Worm (Caenorhabditis elegans): ENCODE results near the gene attf-5.

attf-5 gene

DNA sequence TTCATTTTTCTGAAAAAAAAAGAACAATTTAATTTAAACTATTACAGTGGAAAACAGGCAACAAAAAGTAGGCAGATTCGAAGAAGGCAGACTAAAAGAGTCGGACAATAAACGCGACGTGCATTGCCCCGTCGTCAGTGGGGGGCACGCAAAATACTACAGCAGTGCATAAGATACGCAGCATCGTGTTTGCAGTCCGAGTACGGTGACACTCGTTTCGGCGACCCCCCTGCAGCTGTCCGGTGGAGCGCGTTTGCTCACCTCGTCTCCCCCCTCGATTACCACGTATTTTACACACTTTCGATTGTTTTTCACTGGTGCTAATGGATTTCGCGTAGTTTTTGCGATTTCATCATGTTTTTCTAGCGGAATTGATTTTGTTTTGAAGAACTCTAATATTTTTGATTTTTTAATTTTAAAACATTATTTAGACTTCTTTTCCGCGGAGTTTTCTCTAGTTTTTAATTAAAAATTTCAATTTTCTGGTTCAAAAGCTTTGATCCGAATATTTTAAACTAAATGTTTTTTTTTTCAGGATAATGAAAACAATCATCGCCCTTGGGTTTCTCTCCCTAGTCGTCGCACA is 20.0 kb upstream of the attf-5 start, which contains the start of the genes trap-2 and ile-2 (continued):
- TF ChIP-seq hpl-2 (GFP tag; optimal IDR thresholded peaks at IDR 0.05) (peak; percentile 62), unc-30 (tag; optimal IDR thresholded peaks at IDR 0.05) (no peak), dsc-1 (tag; optimal IDR thresholded peaks at IDR 0.05) (peak; percentile 55), pag-3 (tag; optimal IDR thresholded peaks at IDR 0.05; ENCODE audit: borderline replicate concordance, insufficient read depth) (no peak), lin-35 (GFP tag; optimal IDR thresholded peaks at IDR 0.05) (peak; percentile 85 to 88), elt-3 (tag; optimal IDR thresholded peaks at IDR 0.05) (peak in 3 of 6 experiments; percentile 79 to 85 (median 80)), zag-1 (tag; optimal IDR thresholded peaks at IDR 0.05) (no peak), efl-3 (GFP tag; optimal IDR thresholded peaks at IDR 0.05) (no peak), fkh-8 (tag; optimal IDR thresholded peaks at IDR 0.05) (peak; percentile 93), nhr-19 (GFP tag; conservative IDR thresholded peaks at IDR 0.05) (peak; percentile 90), mdl-1 (tag; optimal IDR thresholded peaks at IDR 0.05) (peak in 1 of 2 experiments; percentile 93), irx-1 (tag; optimal IDR thresholded peaks at IDR 0.05) (peak; percentile 67), sup-37 (GFP tag; optimal IDR thresholded peaks at IDR 0.05) (peak; percentile 51), ceh-63 (GFP tag; optimal IDR thresholded peaks at IDR 0.05) (no peak), nhr-237 (tag; optimal IDR thresholded peaks at IDR 0.05) (peak; percentile 70), sptf-1 (tag; optimal IDR thresholded peaks at IDR 0.05) (no peak), F16B12.6 (tag; optimal IDR thresholded peaks at IDR 0.05) (peak; percentile 68), egl-13 (tag; optimal IDR thresholded peaks at IDR 0.05) (peak; percentile 80), swsn-7 (tag; optimal IDR thresholded peaks at IDR 0.05) (peak; percentile 91), ets-5 (GFP tag; IDR thresholded peaks at IDR 0.05) (no peak), vab-15 (tag; optimal IDR thresholded peaks at IDR 0.05) (peak; percentile 65), ces-1 (GFP tag; optimal IDR thresholded peaks at IDR 0.05) (no peak), fkh-10 (GFP tag; optimal IDR thresholded peaks at IDR 0.05) (peak; percentile 69), blmp-1 (tag; optimal IDR thresholded peaks at IDR 0.05) (peak; percentile 94), pqm-1 (tag; optimal IDR thresholded peaks at IDR 0.05) (no peak), nhr-84 (tag; optimal IDR thresholded peaks at IDR 0.05) (no peak), ztf-4 (tag; optimal IDR thresholded peaks at IDR 0.05) (peak; percentile 70), lin-13 (GFP tag; optimal IDR thresholded peaks at IDR 0.05) (peak; percentile 85), nhr-71 (tag; optimal IDR thresholded peaks at IDR 0.05) (peak; percentile 95), aha-1 (tag; optimal IDR thresholded peaks at IDR 0.05) (no peak), fkh-4 (tag; optimal IDR thresholded peaks at IDR 0.05; ENCODE audit: borderline replicate concordance) (no peak), mab-9 (GFP tag; IDR thresholded peaks at IDR 0.05) (peak; percentile 52; the same call in 1 of the 2 replicates), unc-86 (tag; optimal IDR thresholded peaks at IDR 0.05) (peak; percentile 83)

DNA sequence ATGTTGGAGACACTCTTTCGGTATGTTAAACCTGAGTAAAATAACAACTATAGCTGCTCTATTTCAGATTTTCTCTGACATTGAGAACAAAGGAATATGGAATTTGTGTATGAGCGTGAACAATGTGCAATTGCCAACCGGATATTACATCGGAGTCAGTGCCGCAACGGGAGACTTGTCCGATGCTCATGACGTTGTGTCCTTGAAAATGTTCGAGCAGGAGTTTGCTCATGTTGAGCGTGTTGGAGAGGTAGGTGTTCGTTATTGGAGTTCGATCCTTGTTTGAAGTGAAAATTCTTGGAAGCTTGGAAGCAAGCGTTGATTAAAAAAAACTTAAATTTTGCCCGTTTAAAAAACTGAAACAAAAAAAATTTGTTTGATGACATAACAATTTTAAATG is 18.6 kb upstream of the attf-5 start:
- TF ChIP-seq aly-2 (tag; optimal IDR thresholded peaks at IDR 0.05) (no peak), efl-1 (optimal IDR thresholded peaks at IDR 0.05) (no peak), efl-1 (GFP tag; optimal IDR thresholded peaks at IDR 0.05 in 1 of 2) (peak in 1 of 2 experiments; percentile 55), pag-3 (tag; optimal IDR thresholded peaks at IDR 0.05; ENCODE audit: borderline replicate concordance, insufficient read depth) (no peak), grh-1 (GFP tag; IDR thresholded peaks at IDR 0.05) (no peak)

DNA sequence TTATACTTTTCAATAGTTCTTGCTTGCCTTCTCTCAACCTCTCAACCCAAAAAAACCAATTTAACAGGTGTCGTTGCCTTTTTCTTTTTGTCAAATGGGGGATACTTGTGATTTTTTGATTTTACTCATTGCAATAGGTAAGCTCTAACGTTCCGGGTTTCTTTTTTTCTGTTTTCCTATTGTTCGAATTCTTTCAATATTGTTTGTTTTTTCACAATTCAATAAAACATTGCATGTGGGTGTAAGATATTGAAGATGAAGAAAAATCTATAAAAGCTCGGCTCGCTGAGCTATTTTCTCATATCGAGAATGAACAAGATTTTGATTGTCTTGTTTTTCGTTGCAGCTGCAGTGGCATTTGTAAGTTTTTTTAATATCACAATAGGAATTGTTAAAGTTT is 17.6 kb upstream of the attf-5 start, which contains the start of gene T04G9.7:
T04G9.7 (plus strand) TSS at position 301 of the 400 bp plus-strand sequence.
- TF ChIP-seq hlh-4 (tag; optimal IDR thresholded peaks at IDR 0.05) = no peak
- TF ChIP-seq C04F5.9 (tag; optimal IDR thresholded peaks at IDR 0.05) = no peak
- no peak for TF ChIP-seq ces-1 (GFP tag; optimal IDR thresholded peaks at IDR 0.05)
- no peak for TF ChIP-seq snpc-4 (tag; optimal IDR thresholded peaks at IDR 0.05)
- TF ChIP-seq nhr-12 (tag; optimal IDR thresholded peaks at IDR 0.05) = no peak
- TF ChIP-seq lin-15B (tag; optimal IDR thresholded peaks at IDR 0.05) = no peak
- TF ChIP-seq unc-30 (tag; optimal IDR thresholded peaks at IDR 0.05) = no peak
- no peak for TF ChIP-seq unc-98 (GFP tag; IDR thresholded peaks at IDR 0.05)
- no peak for TF ChIP-seq mef-2 (tag; optimal IDR thresholded peaks at IDR 0.05)
- TF ChIP-seq swsn-7 (tag; optimal IDR thresholded peaks at IDR 0.05) = no peak
- TF ChIP-seq rnt-1 (tag; optimal IDR thresholded peaks at IDR 0.05) = no peak
- no peak for TF ChIP-seq C34B4.2 (tag; optimal IDR thresholded peaks at IDR 0.05)
- no peak for TF ChIP-seq egl-13 (tag; optimal IDR thresholded peaks at IDR 0.05)
- TF ChIP-seq efl-1 (optimal IDR thresholded peaks at IDR 0.05) = no peak
- TF ChIP-seq efl-1 (GFP tag; optimal IDR thresholded peaks at IDR 0.05 in 1 of 2) = no peak
- TF ChIP-seq ceh-8 (GFP tag; optimal IDR thresholded peaks at IDR 0.05) = no peak
- no peak for TF ChIP-seq sptf-1 (tag; optimal IDR thresholded peaks at IDR 0.05)
- no peak for TF ChIP-seq nhr-90 (tag; optimal IDR thresholded peaks at IDR 0.05; ENCODE audit: poor library complexity)
- TF ChIP-seq sup-37 (GFP tag; optimal IDR thresholded peaks at IDR 0.05) = no peak

Measured in whole organism, L1 larva.